Fruit fly (Drosophila melanogaster): Measurements from ENCODE around the gene elm.
A peak's percentile ranks its signal among the peaks of the same experiment; 100 is the strongest.

elm gene

DNA sequence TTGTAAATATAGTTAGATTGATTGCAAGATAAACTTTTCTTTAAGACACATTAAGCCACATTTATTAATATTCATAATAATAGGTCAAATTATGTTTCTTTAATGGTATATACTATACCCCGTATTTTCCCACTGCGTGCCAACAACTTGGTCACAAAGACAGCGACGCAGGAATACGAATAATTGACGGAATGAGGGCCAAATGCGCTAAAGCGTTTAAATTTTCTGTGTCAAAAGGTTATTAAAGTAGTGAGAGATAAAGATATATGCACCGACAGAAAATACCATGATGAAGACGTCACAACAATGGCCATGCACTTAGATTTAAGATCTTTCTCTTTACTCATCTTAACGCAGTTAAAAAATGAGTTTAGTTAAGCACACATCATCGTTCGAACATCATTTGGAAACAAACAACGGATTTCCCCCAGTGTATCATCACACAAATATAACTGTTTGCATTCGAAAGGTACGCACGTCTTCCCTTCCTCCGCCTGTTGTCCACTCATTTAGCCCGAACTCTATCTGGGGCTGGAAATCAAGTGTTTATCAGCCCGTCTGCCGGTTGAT is 34.2 kb downstream of the elm start (continued):
- peak; percentile 61 for TF ChIP-seq Hr39 (GFP tag; optimal IDR thresholded peaks at IDR 0.05)
- peak; percentile 86 for TF ChIP-seq CG32006 (GFP tag; optimal IDR thresholded peaks at IDR 0.05)
- TF ChIP-seq CG10631 (GFP tag; optimal IDR thresholded peaks at IDR 0.05), result peak; percentile 60
- TF ChIP-seq CG6808 (GFP tag; optimal IDR thresholded peaks at IDR 0.05), result peak; percentile 69
- peak; percentile 67 for TF ChIP-seq Eip75B (GFP tag; optimal IDR thresholded peaks at IDR 0.05)
- peak; percentile 82 for TF ChIP-seq esn (GFP tag; optimal IDR thresholded peaks at IDR 0.05)
- peak; percentile 5 for TF ChIP-seq Blimp-1 (GFP tag; optimal IDR thresholded peaks at IDR 0.05)
- peak; percentile 57 for TF ChIP-seq Sox14 (GFP tag; optimal IDR thresholded peaks at IDR 0.05)
- TF ChIP-seq CG7368 (GFP tag; optimal IDR thresholded peaks at IDR 0.05), result peak; percentile 36
- TF ChIP-seq Gug (GFP tag; IDR thresholded peaks at IDR 0.05), result peak; percentile 51
- peak; percentile 90 for TF ChIP-seq svp (GFP tag)
- peak; percentile 18 to 78 for TF ChIP-seq salr (GFP tag; optimal IDR thresholded peaks at IDR 0.05)
- TF ChIP-seq OdsH (GFP tag; optimal IDR thresholded peaks at IDR 0.05), result peak; percentile 58

DNA sequence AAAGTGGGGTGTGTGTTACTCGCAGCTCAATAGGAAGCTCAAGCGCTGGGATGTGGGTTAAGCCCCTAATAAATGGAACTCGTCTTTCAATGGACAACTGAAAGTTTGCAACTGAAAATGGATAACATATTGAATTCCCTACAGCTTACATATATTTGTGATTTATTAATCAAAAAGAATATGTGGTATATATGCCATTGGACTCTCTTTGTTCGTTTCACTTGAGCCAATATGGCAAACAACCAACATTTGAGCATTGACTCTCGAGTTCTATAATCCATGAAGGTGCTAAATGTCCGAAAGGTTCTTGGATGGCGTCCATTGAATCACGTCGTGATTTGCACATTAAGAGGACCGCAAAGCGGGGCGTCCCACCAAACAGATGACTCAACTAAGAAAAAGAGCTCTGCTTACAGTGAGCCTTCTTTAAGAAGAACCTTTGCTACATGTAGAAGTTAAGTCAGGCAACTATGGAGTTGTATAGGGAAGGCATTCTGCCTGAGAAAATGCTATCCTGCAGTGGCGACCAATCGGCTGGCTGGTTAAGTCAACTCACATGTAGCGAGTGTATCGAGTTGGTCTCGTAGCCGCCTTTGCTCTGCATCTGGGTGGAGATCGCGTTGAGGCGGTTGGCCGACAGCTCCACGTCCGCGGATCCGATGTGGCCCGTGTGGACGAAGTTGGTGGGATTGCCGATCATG is 36.6 kb downstream of the elm start:
- TF ChIP-seq spab (GFP tag; optimal IDR thresholded peaks at IDR 0.05) (no peak), Sox15 (GFP tag; optimal IDR thresholded peaks at IDR 0.05) (peak; percentile 15), Hr4 (GFP tag; optimal IDR thresholded peaks at IDR 0.05) (peak; percentile 64), CG6792 (GFP tag; optimal IDR thresholded peaks at IDR 0.05) (peak; percentile 24), dsx (GFP tag; optimal IDR thresholded peaks at IDR 0.05; ENCODE audit: poor library complexity, severe bottlenecking) (peak; percentile 2), Smox (GFP tag; optimal IDR thresholded peaks at IDR 0.05) (peak; percentile 8), CG8632 (GFP tag; optimal IDR thresholded peaks at IDR 0.05) (peak; percentile 23), CG34406 (GFP tag; optimal IDR thresholded peaks at IDR 0.05) (peak; percentile 18), dac (GFP tag; optimal IDR thresholded peaks at IDR 0.05) (peak; percentile 22), CG11902 (GFP tag; optimal IDR thresholded peaks at IDR 0.05) (peak; percentile 34), CG1621 (tag; optimal IDR thresholded peaks at IDR 0.05) (peak; percentile 19), Eip93F (GFP tag; optimal IDR thresholded peaks at IDR 0.05) (no peak), CG3032 (tag; optimal IDR thresholded peaks at IDR 0.05) (peak; percentile 17), Sox102F (GFP tag; optimal IDR thresholded peaks at IDR 0.05) (no peak), CG6854 (GFP tag; optimal IDR thresholded peaks at IDR 0.05) (no peak), pdm3 (GFP tag; optimal IDR thresholded peaks at IDR 0.05) (peak; percentile 51), achi (GFP tag; optimal IDR thresholded peaks at IDR 0.05) (peak; percentile 18), CG15336 (GFP tag; IDR thresholded peaks at IDR 0.05) (peak; percentile 57), CG3919 (GFP tag; optimal IDR thresholded peaks at IDR 0.05) (peak; percentile 57), esn (GFP tag; optimal IDR thresholded peaks at IDR 0.05) (peak; percentile 47), Eip75B (GFP tag; optimal IDR thresholded peaks at IDR 0.05) (peak; percentile 52), CG31627 (GFP tag; optimal IDR thresholded peaks at IDR 0.05) (peak; percentile 47), OdsH (GFP tag; optimal IDR thresholded peaks at IDR 0.05) (peak; percentile 49), cyc (GFP tag; optimal IDR thresholded peaks at IDR 0.05) (peak; percentile 45), CG6276 (GFP tag; optimal IDR thresholded peaks at IDR 0.05) (peak; percentile 34), CG11294 (GFP tag; IDR thresholded peaks at IDR 0.05) (no peak), Blimp-1 (GFP tag; optimal IDR thresholded peaks at IDR 0.05) (no peak), Eip78C (GFP tag) (peak; percentile 76), Lpt (GFP tag; optimal IDR thresholded peaks at IDR 0.05) (peak; percentile 34), CG7368 (GFP tag; optimal IDR thresholded peaks at IDR 0.05) (no peak), eg (GFP tag; IDR thresholded peaks at IDR 0.05) (peak; percentile 55; the same call in 1 of the 3 replicates), CG9139 (GFP tag; optimal IDR thresholded peaks at IDR 0.05) (no peak), topi (GFP tag; optimal IDR thresholded peaks at IDR 0.05) (peak; percentile 50), Hr38 (GFP tag; optimal IDR thresholded peaks at IDR 0.05) (no peak), acj6 (GFP tag; optimal IDR thresholded peaks at IDR 0.05) (peak; percentile 45), lz (GFP tag; optimal IDR thresholded peaks at IDR 0.05) (peak; percentile 40), svp (GFP tag) (peak; percentile 66), CG10669 (GFP tag; optimal IDR thresholded peaks at IDR 0.05) (peak; percentile 25), Ets96B (tag; optimal IDR thresholded peaks at IDR 0.05) (peak; percentile 32), net (GFP tag; optimal IDR thresholded peaks at IDR 0.05) (peak; percentile 27), CG32006 (GFP tag; optimal IDR thresholded peaks at IDR 0.05) (peak; percentile 68), ss (GFP tag; optimal IDR thresholded peaks at IDR 0.05) (no peak)
